Worm (Caenorhabditis elegans): ENCODE measurements around the gene srw-19.

ce11 chrV:15238552-15238951, 42.6 kb downstream of the srw-19 start, which contains the start of gene srw-12:
- TF ChIP-seq pha-4 (tag; optimal IDR thresholded peaks at IDR 0.05) (no peak), unc-62 (GFP tag; optimal IDR thresholded peaks at IDR 0.05) (no peak)
